Fruit fly (Drosophila melanogaster): ENCODE results near the gene Lint-1.

Lint-1 gene

DNA sequence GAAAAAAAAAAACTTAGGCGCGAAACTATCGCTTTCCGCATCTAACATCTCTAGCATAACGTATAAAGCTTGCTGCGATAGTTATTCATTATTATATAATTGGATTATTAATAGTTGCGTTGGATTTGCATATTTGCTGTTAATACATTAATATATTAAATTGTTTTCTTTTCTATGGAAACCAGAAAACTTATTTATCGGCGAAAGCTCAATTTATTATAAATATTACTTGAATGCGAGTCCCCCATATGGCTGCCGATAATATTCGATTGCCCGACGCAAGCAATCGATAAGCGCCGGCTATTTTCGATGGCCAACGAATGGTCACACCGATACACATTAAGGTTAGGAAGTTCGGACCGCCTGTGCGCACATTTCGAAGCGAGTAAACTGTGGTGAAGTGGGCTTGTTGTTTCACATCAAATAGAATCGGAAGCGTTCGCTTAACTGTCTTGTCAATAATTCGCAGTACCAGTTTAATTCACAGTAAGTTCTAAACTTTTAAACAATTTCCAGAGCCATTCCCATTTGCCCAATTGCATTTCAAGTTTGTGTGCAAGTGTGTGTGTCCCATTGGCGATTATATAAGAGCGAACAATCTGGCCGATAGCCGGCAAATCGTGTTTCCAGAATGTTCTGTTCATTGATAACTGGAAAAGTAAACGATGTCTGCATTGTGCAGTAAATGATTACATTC is 40.8 kb upstream of the Lint-1 start, which contains the start of gene Hsp60A (continued):
- TF ChIP-seq bbx (GFP tag; IDR thresholded peaks at IDR 0.05; ENCODE audit: partially characterized antibody) (peak; percentile 72), bigmax (GFP tag; optimal IDR thresholded peaks at IDR 0.05) (peak; percentile 95), HLH3B (GFP tag; IDR thresholded peaks at IDR 0.05) (0 out of 2 replicates have a peak, but pooled peaks have one; percentile 28), Camta (GFP tag; optimal IDR thresholded peaks at IDR 0.05) (no peak), CG15269 (tag; optimal IDR thresholded peaks at IDR 0.05) (peak; percentile 59), dati (GFP tag; IDR thresholded peaks at IDR 0.05) (no peak), CG14050 (GFP tag; IDR thresholded peaks at IDR 0.05) (no peak), CG10147 (GFP tag; optimal IDR thresholded peaks at IDR 0.05) (peak; percentile 54), zfh1 (GFP tag; IDR thresholded peaks at IDR 0.05) (no peak; the same call in 2 of the 3 replicates), nmo (GFP tag; optimal IDR thresholded peaks at IDR 0.05) (peak; percentile 75), E2f2 (GFP tag; IDR thresholded peaks at IDR 0.05) (peak; percentile 92), CG10366 (GFP tag; IDR thresholded peaks at IDR 0.05) (peak; percentile 47), wor (GFP tag; IDR thresholded peaks at IDR 0.05) (no peak), Ets65A (GFP tag) (no peak), Pdp1 (GFP tag; optimal IDR thresholded peaks at IDR 0.05) (peak in 1 of 2 experiments; percentile 96), sr (GFP tag; IDR thresholded peaks at IDR 0.05) (no peak), lola (GFP tag; optimal IDR thresholded peaks at IDR 0.05) (peak in 1 of 3 experiments; percentile 43), corto (GFP tag; optimal IDR thresholded peaks at IDR 0.05) (peak; percentile 36), CG3726 (GFP tag; IDR thresholded peaks at IDR 0.05) (no peak), CTCF (GFP tag; optimal IDR thresholded peaks at IDR 0.05) (no peak), CG14860 (GFP tag; IDR thresholded peaks at IDR 0.05; ENCODE audit: partially characterized antibody) (peak; percentile 77), chn (GFP tag; optimal IDR thresholded peaks at IDR 0.05) (peak; percentile 37), kay (GFP tag; optimal IDR thresholded peaks at IDR 0.05) (peak; percentile 15), Rx (GFP tag; IDR thresholded peaks at IDR 0.05) (no peak), salm (tag; optimal IDR thresholded peaks at IDR 0.05) (no peak), CG3281 (GFP tag; optimal IDR thresholded peaks at IDR 0.05) (peak; percentile 33), aop (GFP tag; IDR thresholded peaks at IDR 0.05) (no peak), Ptx1 (GFP tag; IDR thresholded peaks at IDR 0.05) (peak; percentile 58), Atf-2 (GFP tag; optimal IDR thresholded peaks at IDR 0.05) (no peak), Xrp1 (GFP tag; IDR thresholded peaks at IDR 0.05) (peak; percentile 28; the same call in 1 of the 2 replicates), abd-A (tag; optimal IDR thresholded peaks at IDR 0.05) (no peak), fd64A (GFP tag; optimal IDR thresholded peaks at IDR 0.05) (no peak), CG12942 (GFP tag; optimal IDR thresholded peaks at IDR 0.05) (peak; percentile 15), sens-2 (GFP tag; IDR thresholded peaks at IDR 0.05) (no peak), CG11093 (GFP tag; IDR thresholded peaks at IDR 0.05) (no peak), Oaz (GFP tag; IDR thresholded peaks at IDR 0.05) (no peak), Mad (GFP tag; optimal IDR thresholded peaks at IDR 0.05) (peak; percentile 58), tin (GFP tag; optimal IDR thresholded peaks at IDR 0.05) (peak; percentile 68), HmgD (GFP tag; optimal IDR thresholded peaks at IDR 0.05) (no peak), croc (GFP tag; conservative IDR thresholded peaks at IDR 0.05) (peak; percentile 32; the same call in 1 of the 3 replicates), D19A (tag; optimal IDR thresholded peaks at IDR 0.05) (peak; percentile 27), BtbVII (GFP tag; optimal IDR thresholded peaks at IDR 0.05) (no peak), sim (GFP tag; IDR thresholded peaks at IDR 0.05) (no peak), hkb (optimal IDR thresholded peaks at IDR 0.05) (no peak), hkb (GFP tag; IDR thresholded peaks at IDR 0.05) (no peak), Dfd (GFP tag; optimal IDR thresholded peaks at IDR 0.05) (no peak), CG14965 (GFP tag; optimal IDR thresholded peaks at IDR 0.05; ENCODE audit: borderline replicate concordance) (no peak), CoRest (tag; optimal IDR thresholded peaks at IDR 0.05) (peak; percentile 69), otp (GFP tag; IDR thresholded peaks at IDR 0.05) (0 out of 3 replicates have a peak, but pooled peaks have one; percentile 13), HLHmδ (GFP tag; optimal IDR thresholded peaks at IDR 0.05) (no peak), ato (GFP tag; IDR thresholded peaks at IDR 0.05; ENCODE audit: partially characterized antibody) (peak; percentile 55; the same call in 1 of the 2 replicates)

Measured in whole organism, embryonic.